Fruit fly (Drosophila melanogaster) Kc167 (cell line): ENCODE results near the gene feo.

ENCODE experiments used
- Myc ChIP-seq: fragments of >200 bp; optimal IDR thresholded peaks from 2 replicates; lab custom pipeline; 2017; ENCODE audit warnings: missing external identifiers
- Sin3A ChIP-seq: fragments of >200 bp; optimal IDR thresholded peaks from 2 replicates; lab custom pipeline; 2018; ENCODE audit warnings: missing external identifiers
- h ChIP-seq: fragments of >200 bp; optimal IDR thresholded peaks from 3 replicates; lab custom pipeline; 2018; ENCODE audit warnings: missing external identifiers
- insv ChIP-seq: fragments of >200 bp; optimal IDR thresholded peaks from 3 replicates; lab custom pipeline; 2018; ENCODE audit warnings: missing external identifiers
- psq ChIP-seq: fragments of >200 bp; optimal IDR thresholded peaks from 2 replicates; lab custom pipeline; 2017; ENCODE audit warnings: missing external identifiers
- ttk ChIP-seq: sonication (Bioruptor generic); optimal IDR thresholded peaks from 2 replicates; lab custom pipeline; 2017; ENCODE audit warnings: missing external identifiers

Gene feo

DNA sequence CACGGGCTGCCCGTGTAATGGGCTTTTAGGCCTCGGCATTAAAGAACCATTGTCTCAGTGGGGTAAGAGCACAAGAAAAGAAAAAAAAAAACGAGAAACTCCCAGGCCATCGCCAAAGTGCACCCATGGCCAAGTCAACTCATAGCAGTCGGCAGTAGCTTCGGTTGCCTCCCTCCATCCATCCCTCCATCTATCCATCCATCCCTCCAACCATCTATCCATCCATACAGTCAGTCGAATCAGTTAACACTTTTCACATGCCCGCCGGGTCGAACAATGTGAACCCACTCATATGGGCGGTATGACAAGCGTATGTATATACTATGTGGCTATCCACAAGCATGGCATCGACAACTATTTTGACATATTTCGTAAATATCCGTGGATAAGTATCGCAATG, 13.0 kb upstream of the feo start:
- TF ChIP-seq psq (no peak), Sin3A (lab: Kevin White, UChicago) (no peak), h (no peak), Myc (lab: Kevin White, UChicago) (no peak), insv (no peak), ttk (lab: Kevin White, UChicago) (no peak)

DNA sequence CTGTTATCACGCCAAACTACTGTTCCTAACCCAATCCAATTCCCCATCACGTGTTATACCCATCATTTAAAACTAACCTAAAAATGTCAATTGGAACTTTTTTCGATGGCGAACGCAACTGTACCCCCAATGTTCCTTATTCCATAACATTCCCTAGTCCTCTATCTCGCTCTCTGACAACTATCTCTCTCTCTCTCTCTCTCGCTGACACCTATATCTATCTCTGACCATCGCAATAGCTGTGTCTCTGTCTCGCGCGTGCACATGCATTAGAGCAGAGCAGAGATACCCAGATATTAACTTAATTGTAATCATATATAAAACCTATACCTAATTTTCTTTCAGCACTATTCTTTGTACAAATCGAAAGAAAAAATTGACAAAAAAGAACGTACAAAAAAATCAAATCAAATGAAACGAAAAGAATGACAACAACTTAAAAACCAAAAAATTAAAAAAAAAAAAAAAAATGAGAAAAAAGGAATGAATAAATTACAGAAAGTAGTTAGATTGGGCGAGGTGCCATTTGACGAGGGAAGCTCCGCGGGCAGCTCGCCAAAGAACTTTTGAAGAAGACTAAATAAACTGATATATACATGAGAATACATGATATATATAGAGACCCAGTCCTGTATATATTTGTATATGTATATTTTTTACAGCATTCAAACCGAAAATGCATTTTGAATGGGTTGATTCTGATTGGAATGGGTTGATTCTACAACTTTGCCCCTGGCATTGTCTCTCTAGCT, 11.1 kb upstream of the feo start:
- TF ChIP-seq insv = no peak
- no peak for TF ChIP-seq psq
- no peak for TF ChIP-seq h
- TF ChIP-seq Myc (lab: Kevin White, UChicago) = no peak
- no peak for TF ChIP-seq ttk (lab: Kevin White, UChicago)
- TF ChIP-seq Sin3A (lab: Kevin White, UChicago) = no peak

DNA sequence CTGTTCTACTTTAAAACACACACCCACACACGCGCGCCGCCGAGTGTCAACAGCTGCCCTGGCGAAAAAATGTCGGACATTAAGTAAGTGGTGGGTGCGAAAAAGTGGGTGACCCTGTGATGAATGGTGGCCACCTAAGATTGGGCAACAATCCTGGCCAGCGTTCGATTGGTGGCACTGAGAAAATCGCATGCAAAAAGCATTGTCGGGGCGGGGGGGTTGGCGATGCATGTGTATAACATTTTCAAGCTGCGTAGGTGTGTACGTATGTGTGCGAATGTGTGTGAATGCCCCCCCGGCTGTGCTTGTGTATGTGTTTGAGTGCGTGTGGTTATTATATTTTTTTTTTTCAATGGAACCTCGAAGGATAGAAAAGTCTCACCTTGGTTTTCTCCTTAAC, 3.2 kb upstream of the feo start:
- TF ChIP-seq ttk (lab: Kevin White, UChicago) (no peak), Myc (lab: Kevin White, UChicago) (no peak), psq (no peak), insv (no peak), h (no peak), Sin3A (lab: Kevin White, UChicago) (no peak)

DNA sequence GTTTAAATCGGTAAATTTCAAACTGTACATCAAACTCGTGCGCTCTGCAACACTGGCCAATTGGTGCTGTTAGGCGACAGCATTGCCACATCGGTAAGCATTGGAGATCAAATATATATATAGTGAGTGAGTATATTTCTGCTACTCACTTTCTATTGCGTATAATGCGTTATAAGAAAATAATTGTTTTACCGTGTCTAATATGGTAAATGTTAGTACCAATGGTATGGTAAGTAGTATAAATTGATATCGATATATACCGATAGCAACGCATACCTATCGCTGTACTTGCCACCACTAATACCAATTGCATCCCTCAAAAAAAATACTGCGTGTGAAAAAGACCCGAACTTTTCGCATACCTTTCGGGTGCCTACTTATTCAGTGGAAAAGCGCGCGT, 2.7 kb upstream of the feo start, which contains the start of the genes sofe and CG2186:
Gene sofe (minus strand): TSS at position 38 of the 400 bp plus-strand sequence.
Gene CG2186 (plus strand): TSS at position 280 of the 400 bp plus-strand sequence.
- no peak for TF ChIP-seq insv
- no peak for TF ChIP-seq ttk (lab: Kevin White, UChicago)
- TF ChIP-seq psq = no peak
- TF ChIP-seq h = no peak
- no peak for TF ChIP-seq Myc (lab: Kevin White, UChicago)
- TF ChIP-seq Sin3A (lab: Kevin White, UChicago) = no peak

DNA sequence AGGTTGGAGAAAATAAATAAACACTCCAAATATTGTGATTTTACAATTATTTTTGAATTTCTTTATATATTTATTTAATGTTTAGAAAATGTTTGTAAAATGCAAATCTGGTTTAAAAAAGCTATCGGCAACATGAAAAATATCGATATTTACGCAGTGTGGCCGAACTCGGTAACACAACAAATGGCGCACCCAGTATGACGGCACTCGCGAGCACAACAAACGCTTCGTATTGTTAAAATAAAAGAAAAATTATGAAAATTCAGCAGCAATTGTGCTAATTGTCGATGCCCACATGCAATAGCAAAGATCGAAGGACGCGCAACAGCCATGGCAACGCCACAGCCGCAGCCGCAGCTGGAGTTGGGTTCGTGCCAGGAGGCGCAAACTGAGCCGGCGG, 6.1 kb downstream of the feo start, which contains the start of gene CG2202:
Gene CG2202 (plus strand): TSS at position 193 of the 400 bp plus-strand sequence.
- TF ChIP-seq Myc (lab: Kevin White, UChicago) = no peak
- no peak for TF ChIP-seq Sin3A (lab: Kevin White, UChicago)
- no peak for TF ChIP-seq psq
- no peak for TF ChIP-seq h
- TF ChIP-seq ttk (lab: Kevin White, UChicago) = no peak
- TF ChIP-seq insv = no peak

DNA sequence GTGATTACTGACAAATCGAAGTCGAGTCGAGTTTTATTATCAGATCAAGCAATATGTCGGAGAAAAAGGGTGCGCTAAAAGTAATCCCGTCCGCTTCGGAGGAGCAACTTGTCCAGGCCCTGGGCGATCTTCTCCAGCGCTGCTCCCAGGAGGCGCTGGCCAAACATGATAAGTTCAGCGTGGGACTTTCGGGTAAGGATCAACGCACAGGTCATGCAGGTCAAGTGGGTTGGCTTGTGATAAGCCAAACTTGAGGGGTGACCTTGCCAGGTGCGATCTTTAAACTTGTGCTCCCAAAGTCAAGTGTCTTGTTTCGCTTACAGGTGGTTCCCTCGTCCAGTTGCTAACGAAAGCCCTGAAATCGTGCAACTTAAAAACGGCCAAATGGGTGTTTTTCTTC, 7.2 kb downstream of the feo start:
- no peak for TF ChIP-seq psq
- no peak for TF ChIP-seq Myc (lab: Kevin White, UChicago)
- TF ChIP-seq h = no peak
- no peak for TF ChIP-seq insv
- no peak for TF ChIP-seq Sin3A (lab: Kevin White, UChicago)
- no peak for TF ChIP-seq ttk (lab: Kevin White, UChicago)

DNA sequence GAGAGGGAATG, 7.4 kb downstream of the feo start, which contains the start of gene Pgls:
Gene Pgls (plus strand): TSS at position 3 of the 11 bp plus-strand sequence.
- no peak for TF ChIP-seq Sin3A (lab: Kevin White, UChicago)
- TF ChIP-seq Myc (lab: Kevin White, UChicago) = no peak
- TF ChIP-seq insv = no peak
- no peak for TF ChIP-seq h
- no peak for TF ChIP-seq ttk (lab: Kevin White, UChicago)
- no peak for TF ChIP-seq psq

DNA sequence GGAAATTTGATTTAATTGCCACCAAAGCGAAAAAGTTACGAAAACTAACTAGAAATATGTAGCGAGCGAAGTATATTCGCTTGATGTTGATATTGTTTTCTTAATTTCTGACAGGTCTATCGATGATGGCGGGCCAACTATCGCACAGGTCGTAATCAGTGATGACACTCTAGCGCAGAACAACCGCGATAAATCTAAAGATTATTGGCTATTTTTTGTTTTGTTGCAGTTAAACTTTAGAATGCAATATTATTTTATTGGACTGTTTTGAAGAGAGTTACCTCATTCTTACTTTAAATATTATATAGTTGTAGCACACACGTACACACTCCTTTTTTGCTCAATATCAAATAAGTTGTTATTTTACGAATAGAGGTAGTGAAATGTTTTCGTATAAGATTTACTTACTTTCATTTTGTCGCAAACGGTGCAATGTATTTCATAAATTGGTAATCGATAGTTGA, 7.7 kb downstream of the feo start, which contains the start of gene sbr:
Gene sbr (minus strand): TSS at position 121 of the 464 bp plus-strand sequence.
- TF ChIP-seq psq = no peak
- TF ChIP-seq ttk (lab: Kevin White, UChicago) = no peak

DNA sequence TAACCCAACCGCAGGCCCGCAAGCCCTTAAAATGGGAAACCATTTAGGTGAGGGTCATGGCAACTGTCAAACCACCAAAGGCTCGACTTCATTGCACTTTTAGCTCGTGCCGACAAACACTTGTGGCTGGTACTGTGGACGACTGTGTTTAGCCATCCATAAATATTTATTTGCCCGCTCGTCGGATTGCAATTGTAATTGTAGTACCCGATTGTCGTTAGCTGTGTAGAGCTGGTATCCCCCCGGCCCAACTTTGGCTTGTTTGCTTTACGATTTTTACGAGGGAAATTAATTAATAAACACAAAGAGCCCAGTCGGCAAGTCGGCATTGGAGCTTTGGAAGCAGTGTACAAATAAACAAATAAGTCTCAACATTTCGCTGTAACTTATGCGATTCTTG, 9.4 kb downstream of the feo start:
- TF ChIP-seq insv (no peak), Sin3A (lab: Kevin White, UChicago) (no peak), h (no peak), Myc (lab: Kevin White, UChicago) (no peak), ttk (lab: Kevin White, UChicago) (no peak), psq (no peak)

DNA sequence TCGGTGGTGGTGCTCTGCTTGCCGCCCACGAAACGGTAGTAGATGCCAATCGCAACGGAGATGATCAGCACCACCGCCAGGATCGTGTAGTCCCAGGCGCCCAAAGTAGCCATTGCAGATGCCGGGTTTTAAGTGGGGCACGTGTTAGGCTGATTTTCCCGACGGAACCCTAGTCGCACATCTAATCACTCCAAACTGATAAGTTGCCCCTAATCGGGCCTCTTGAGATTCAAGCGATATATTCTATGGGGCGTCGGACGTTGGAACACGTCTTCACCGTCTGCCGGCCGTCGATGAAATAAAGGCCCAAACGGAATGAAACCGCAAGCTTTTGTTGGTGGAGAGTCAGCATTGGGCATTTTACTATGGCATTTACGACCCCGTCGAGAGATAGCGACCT, 9.9 kb downstream of the feo start, which contains the start of gene CG32669:
Gene CG32669 (minus strand): TSS at position 275 of the 400 bp plus-strand sequence.
- no peak for TF ChIP-seq Sin3A (lab: Kevin White, UChicago)
- no peak for TF ChIP-seq insv
- TF ChIP-seq ttk (lab: Kevin White, UChicago) = no peak
- TF ChIP-seq psq = no peak
- TF ChIP-seq h = no peak
- no peak for TF ChIP-seq Myc (lab: Kevin White, UChicago)

DNA sequence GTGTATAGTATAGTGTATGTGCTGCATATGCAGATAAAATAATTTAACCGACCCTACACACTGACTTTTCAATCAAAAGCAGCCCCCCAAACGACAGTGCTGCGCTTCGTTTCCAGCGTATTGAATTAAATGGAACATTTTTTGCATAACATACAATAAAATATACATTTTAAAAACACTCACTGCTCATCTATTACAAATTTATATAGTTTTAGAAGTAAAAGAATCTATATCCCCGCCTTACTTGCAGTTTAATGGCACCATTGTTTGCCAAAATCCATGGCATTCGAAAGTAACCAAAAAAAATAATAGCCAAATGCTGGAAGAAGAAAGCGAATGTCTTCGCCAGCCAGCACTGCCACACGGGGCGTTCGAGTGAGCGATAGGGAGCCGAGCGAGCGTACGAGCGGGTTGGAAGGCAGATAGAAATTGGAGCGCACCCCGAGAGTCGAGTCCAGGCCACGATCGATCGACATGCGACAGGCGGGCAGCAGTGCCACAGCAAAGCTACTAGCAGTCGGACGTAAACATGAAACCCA, 12.9 kb downstream of the feo start, which contains the start of gene CG15209:
Gene CG15209 (plus strand): TSS at position 489 of the 539 bp plus-strand sequence.
- TF ChIP-seq Myc (lab: Kevin White, UChicago) (no peak), Sin3A (lab: Kevin White, UChicago) (no peak), h (no peak), psq (no peak), insv (no peak), ttk (lab: Kevin White, UChicago) (no peak)

DNA sequence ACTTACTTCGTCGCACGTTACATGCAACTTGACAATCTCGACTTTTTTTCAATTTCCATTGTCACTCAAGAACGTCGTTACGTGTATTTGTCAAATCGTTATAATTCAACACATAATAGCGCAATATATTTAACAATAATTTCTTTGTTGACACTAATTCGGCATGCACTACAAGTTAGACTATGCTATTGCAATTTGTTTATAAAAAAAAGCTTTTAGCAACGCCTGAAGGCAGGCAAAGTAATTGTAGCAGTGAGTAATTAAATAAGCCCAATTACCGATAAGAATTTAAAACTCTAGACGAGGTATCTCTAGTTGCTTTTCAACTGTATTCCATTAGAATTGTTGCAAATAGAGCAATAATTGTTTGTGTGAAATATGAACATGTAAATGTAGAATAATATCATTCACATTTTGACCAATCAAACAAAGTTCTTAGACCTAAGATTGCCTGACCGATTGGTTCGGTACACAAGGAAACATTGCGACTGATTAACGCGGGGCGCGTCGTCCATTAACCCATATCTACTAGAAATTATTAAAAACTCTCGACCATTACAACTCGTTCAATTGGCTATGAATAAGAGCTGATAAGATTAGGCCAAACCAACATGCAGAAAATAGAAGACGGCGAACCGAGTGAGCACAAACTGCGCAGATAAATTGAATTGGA, 13.6 kb downstream of the feo start:
- no peak for TF ChIP-seq insv
- no peak for TF ChIP-seq psq
- no peak for TF ChIP-seq ttk (lab: Kevin White, UChicago)
- TF ChIP-seq Sin3A (lab: Kevin White, UChicago) = no peak
- TF ChIP-seq h = no peak
- no peak for TF ChIP-seq Myc (lab: Kevin White, UChicago)

DNA sequence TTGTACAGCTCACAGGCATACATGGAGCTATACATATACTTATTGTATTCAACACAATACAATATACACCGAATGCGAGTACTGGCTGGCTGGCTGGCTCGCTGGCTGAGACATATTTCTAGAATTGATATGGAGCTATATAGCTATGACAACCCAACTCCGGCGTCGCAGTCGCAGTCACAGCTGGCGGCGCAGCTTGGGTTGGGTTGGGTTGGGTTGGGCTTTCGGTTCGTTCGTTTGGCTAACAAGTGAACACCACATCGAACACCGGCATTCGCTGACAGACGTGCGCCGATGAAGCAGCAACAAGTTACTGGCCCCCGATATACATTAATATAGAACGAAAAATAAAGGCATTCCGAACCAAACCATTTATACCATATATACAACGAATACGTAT, 15.7 kb downstream of the feo start, which contains the start of gene CG15210:
Gene CG15210 (plus strand): TSS at position 269 of the 400 bp plus-strand sequence.
- TF ChIP-seq h = no peak
- no peak for TF ChIP-seq insv
- no peak for TF ChIP-seq Sin3A (lab: Kevin White, UChicago)
- TF ChIP-seq ttk (lab: Kevin White, UChicago) = no peak
- no peak for TF ChIP-seq psq
- no peak for TF ChIP-seq Myc (lab: Kevin White, UChicago)
